Fruit fly (Drosophila melanogaster): Measurements from ENCODE around the gene pasi1.

The pasi1 gene

DNA sequence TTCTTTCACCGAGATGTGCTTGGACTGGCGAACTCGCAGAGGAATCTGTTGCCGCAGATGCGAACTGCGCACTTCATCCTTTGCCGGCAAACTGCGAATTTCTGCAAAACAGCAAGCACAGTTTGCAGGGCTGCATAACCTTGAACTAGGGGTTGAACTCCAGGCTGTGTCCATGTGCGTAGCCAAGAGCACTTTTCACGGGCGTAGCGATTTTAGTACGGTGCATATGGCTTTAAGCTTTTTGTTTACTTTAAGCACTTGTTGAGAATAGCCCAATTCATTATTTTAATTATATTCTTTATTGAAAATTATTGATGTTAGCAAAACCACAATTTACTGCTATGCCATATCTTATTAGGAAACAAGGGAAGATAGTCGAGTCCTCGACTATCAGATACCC is 6.4 kb downstream of the pasi1 start, which contains the start of gene CG17803 (continued):
- TF ChIP-seq Oli (tag; optimal IDR thresholded peaks at IDR 0.05), result no peak
- TF ChIP-seq Med (GFP tag), result peak; percentile 77
- 0 out of 2 replicates have a peak, but pooled peaks have one; percentile 10 for TF ChIP-seq MBD-R2 (GFP tag; IDR thresholded peaks at IDR 0.05)
- TF ChIP-seq CG11696 (GFP tag; IDR thresholded peaks at IDR 0.05), result no peak

DNA sequence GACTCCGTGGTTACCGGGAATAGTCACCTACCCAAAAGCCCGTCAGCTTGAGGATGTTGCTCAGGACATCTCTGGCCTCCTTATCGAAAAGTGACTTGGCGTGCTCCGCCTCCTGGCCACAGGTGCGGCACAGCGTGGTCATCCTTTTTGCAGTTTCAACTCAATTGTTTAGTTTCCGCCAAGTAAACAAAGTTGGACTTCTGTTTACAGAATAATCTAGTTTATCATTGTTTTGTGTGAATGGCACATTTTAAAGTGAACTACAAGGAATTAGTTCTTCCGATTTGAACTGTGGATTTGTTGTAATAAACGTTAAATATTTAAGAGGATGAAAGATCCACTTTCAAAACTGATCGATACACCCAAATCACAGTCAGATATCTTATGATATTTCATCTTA is 8.2 kb downstream of the pasi1 start, which contains the start of gene CG17806:
Gene CG17806 (minus strand): TSS at position 236 of the 400 bp plus-strand sequence.
- TF ChIP-seq row (GFP tag; IDR thresholded peaks at IDR 0.05) (peak; percentile 62), D19B (GFP tag; optimal IDR thresholded peaks at IDR 0.05) (no peak), ase (GFP tag; IDR thresholded peaks at IDR 0.05) (no peak), amos (GFP tag; IDR thresholded peaks at IDR 0.05; ENCODE audit: partially characterized antibody) (no peak), CG4328 (GFP tag; optimal IDR thresholded peaks at IDR 0.05) (no peak), mirr (GFP tag; optimal IDR thresholded peaks at IDR 0.05) (peak; percentile 14), CG9609 (GFP tag; optimal IDR thresholded peaks at IDR 0.05) (no peak), Dbx (GFP tag; IDR thresholded peaks at IDR 0.05) (no peak), CG33557 (GFP tag; optimal IDR thresholded peaks at IDR 0.05) (peak; percentile 1), CoRest (tag; optimal IDR thresholded peaks at IDR 0.05) (peak; percentile 14), CG13424 (tag; optimal IDR thresholded peaks at IDR 0.05) (peak; percentile 27), crp (GFP tag; optimal IDR thresholded peaks at IDR 0.05) (peak in 1 of 2 experiments; percentile 29), CG10462 (GFP tag; optimal IDR thresholded peaks at IDR 0.05) (no peak), CG15514 (GFP tag; optimal IDR thresholded peaks at IDR 0.05) (peak; percentile 24), CG10147 (GFP tag; optimal IDR thresholded peaks at IDR 0.05) (peak; percentile 7), Lhr (GFP tag; optimal IDR thresholded peaks at IDR 0.05) (peak; percentile 9), sug (tag; optimal IDR thresholded peaks at IDR 0.05) (peak; percentile 12), Dp (GFP tag; optimal IDR thresholded peaks at IDR 0.05) (peak; percentile 43), dan (GFP tag; IDR thresholded peaks at IDR 0.05) (no peak), CG17385 (GFP tag; optimal IDR thresholded peaks at IDR 0.05) (peak; percentile 15), Dip2 (GFP tag; IDR thresholded peaks at IDR 0.05) (no peak), bsh (GFP tag; optimal IDR thresholded peaks at IDR 0.05) (no peak), MBD-R2 (GFP tag; IDR thresholded peaks at IDR 0.05) (peak; percentile 64), BEAF-32 (GFP tag; optimal IDR thresholded peaks at IDR 0.05) (no peak), CG10366 (GFP tag; IDR thresholded peaks at IDR 0.05) (no peak), CG13624 (GFP tag; optimal IDR thresholded peaks at IDR 0.05) (no peak), Atf3 (GFP tag; optimal IDR thresholded peaks at IDR 0.05) (no peak), pzg (GFP tag; optimal IDR thresholded peaks at IDR 0.05) (peak; percentile 16), MESR4 (GFP tag; optimal IDR thresholded peaks at IDR 0.05) (peak; percentile 14), Meics (GFP tag; optimal IDR thresholded peaks at IDR 0.05) (peak; percentile 10), gem (tag; optimal IDR thresholded peaks at IDR 0.05) (peak; percentile 29), CG30020 (tag; optimal IDR thresholded peaks at IDR 0.05) (no peak), inv (GFP tag; IDR thresholded peaks at IDR 0.05; ENCODE audit: partially characterized antibody) (no peak), E2f2 (GFP tag; IDR thresholded peaks at IDR 0.05) (peak; percentile 48), CG13296 (GFP tag; optimal IDR thresholded peaks at IDR 0.05) (peak; percentile 5), CG10543 (GFP tag; optimal IDR thresholded peaks at IDR 0.05) (peak; percentile 7), trem (tag; optimal IDR thresholded peaks at IDR 0.05) (peak; percentile 9), CG10267 (tag; optimal IDR thresholded peaks at IDR 0.05) (peak; percentile 2), fd64A (GFP tag; optimal IDR thresholded peaks at IDR 0.05) (no peak), HmgZ (tag; optimal IDR thresholded peaks at IDR 0.05) (peak; percentile 25), CG15696 (tag; optimal IDR thresholded peaks at IDR 0.05) (peak; percentile 1), grau (tag; optimal IDR thresholded peaks at IDR 0.05) (peak; percentile 11), CG11085 (GFP tag; IDR thresholded peaks at IDR 0.05) (no peak), CG18764 (GFP tag; optimal IDR thresholded peaks at IDR 0.05) (no peak), Xrp1 (GFP tag; IDR thresholded peaks at IDR 0.05) (peak; percentile 34; the same call in 1 of the 2 replicates)

All from whole organism, embryonic.